Worm (Caenorhabditis elegans): ENCODE results near the gene vps-24.
A peak's percentile ranks its signal among the peaks of the same experiment; 100 is the strongest.

Gene vps-24

DNA sequence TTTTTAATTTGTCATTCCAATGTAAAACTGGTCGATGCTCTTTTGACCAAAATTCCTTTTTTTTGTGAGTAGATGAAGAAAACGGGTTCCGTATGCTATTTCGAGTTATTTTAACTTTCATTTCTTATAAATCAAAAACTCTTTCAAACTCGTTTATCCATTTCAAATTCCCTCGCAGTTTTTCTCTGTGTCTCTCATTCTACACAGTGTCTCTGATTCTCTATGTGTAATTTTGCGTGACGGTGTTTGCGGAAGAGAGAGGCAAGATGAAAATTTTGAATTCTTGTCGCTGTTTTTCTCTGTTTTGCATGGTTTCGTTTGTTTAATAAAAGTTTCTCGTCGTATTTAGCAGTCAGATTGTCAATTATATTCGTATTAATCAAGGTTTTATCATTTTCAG is 5.3 kb downstream of the vps-24 start, which contains the start of gene citk-2 (continued):
- TF ChIP-seq nhr-42 (GFP tag; IDR thresholded peaks at IDR 0.05) (peak; percentile 84), nhr-6 (tag; optimal IDR thresholded peaks at IDR 0.05) (peak; percentile 54), hif-1 (tag; optimal IDR thresholded peaks at IDR 0.05) (peak in 1 of 2 experiments; percentile 34), hlh-11 (tag; optimal IDR thresholded peaks at IDR 0.05) (peak; percentile 66)

DNA sequence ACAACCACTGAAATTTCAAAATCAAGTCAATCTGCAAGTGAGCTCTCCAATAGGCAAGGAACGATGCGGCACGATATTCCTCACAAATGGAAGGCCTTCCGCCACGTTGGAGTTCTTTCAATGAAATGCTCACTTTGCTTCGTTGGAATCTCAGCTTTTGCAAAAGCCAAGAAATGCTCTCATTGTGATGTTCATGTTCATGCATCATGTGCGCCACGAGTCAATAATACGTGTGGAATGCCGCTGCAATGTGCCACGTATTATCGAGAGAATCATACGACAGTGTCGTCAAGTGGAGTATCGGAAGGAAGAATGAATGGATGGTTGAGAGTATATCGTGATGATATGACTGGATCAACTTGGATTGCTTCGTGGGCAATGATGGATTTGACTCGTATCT is 8.1 kb downstream of the vps-24 start:
- no peak for TF ChIP-seq sdz-12 (GFP tag; optimal IDR thresholded peaks at IDR 0.05)
- TF ChIP-seq skn-1 (tag; optimal IDR thresholded peaks at IDR 0.05) = no peak

DNA sequence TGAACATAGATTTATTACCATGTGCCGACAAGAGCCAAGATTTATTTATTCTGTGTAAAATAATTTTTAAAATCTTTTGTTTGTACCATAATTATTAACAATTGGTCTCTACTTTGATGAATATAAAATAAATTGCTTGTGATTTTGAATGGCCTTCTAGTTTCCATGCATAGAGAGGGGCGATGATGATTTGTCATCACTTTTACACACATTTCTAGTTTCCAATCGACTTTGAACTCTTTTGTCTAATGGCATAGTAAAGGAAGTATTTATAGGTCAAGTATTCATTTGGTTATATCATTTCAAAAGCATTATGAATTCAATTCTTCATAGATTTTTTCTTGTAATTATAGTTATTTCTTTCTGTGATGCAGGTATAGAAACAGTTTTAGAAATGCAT is 9.9 kb downstream of the vps-24 start, which contains the start of gene F59A6.10:
TSS of gene F59A6.10 (plus strand) at position 301 of the 400 bp plus-strand sequence.
- TF ChIP-seq gei-8 (GFP tag; optimal IDR thresholded peaks at IDR 0.05) = no peak
- TF ChIP-seq tag-97 (GFP tag; IDR thresholded peaks at IDR 0.05) = no peak
- no peak for TF ChIP-seq lin-39 (tag; optimal IDR thresholded peaks at IDR 0.05)
- TF ChIP-seq lim-7 (GFP tag; IDR thresholded peaks at IDR 0.05) = no peak
- no peak for TF ChIP-seq nhr-10 (tag; optimal IDR thresholded peaks at IDR 0.05)
- TF ChIP-seq php-3 (GFP tag; IDR thresholded peaks at IDR 0.05) = no peak
- TF ChIP-seq snpc-4 (tag; optimal IDR thresholded peaks at IDR 0.05) = no peak
- TF ChIP-seq lin-15B (tag; optimal IDR thresholded peaks at IDR 0.05) = no peak
- TF ChIP-seq nhr-42 (GFP tag; IDR thresholded peaks at IDR 0.05) = no peak
- no peak for TF ChIP-seq set-16 (GFP tag; IDR thresholded peaks at IDR 0.05)
- TF ChIP-seq lin-13 (GFP tag; optimal IDR thresholded peaks at IDR 0.05) = no peak
- no peak for TF ChIP-seq dmd-6 (GFP tag; IDR thresholded peaks at IDR 0.05)
- TF ChIP-seq ZK546.5 (tag; optimal IDR thresholded peaks at IDR 0.05) = no peak
- no peak for TF ChIP-seq ceh-82 (tag; optimal IDR thresholded peaks at IDR 0.05)
- no peak for TF ChIP-seq mep-1 (tag; optimal IDR thresholded peaks at IDR 0.05)
- TF ChIP-seq ZK337.2 (GFP tag; IDR thresholded peaks at IDR 0.05) = no peak
- no peak for TF ChIP-seq F44E2.7 (GFP tag; IDR thresholded peaks at IDR 0.05)

DNA sequence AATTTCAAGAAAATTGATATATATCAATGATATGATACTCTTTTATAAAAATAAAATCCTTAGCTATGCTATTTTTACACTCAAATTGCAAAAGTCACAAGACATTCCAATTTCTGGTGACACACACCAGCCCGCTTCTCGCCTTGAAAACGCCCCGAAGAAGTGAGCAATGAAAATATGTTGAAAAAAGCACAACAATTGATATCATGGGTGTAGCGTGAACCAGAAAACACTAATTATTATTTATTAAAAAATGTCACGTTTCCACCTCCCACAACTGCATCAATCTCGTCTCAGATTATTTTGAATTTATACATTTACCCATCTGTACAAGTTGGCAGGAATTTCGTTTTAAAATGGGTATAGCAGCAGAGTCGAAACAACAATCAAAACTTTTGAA is 11.0 kb downstream of the vps-24 start, which contains the start of gene F59A6.4:
TSS of gene F59A6.4 (plus strand) at position 301 of the 400 bp plus-strand sequence.
- no peak for TF ChIP-seq unc-62 (GFP tag; optimal IDR thresholded peaks at IDR 0.05 in 1 of 2)
- TF ChIP-seq unc-62 (tag; optimal IDR thresholded peaks at IDR 0.05) = no peak
- TF ChIP-seq T26A8.4 (GFP tag; IDR thresholded peaks at IDR 0.05) = no peak
- TF ChIP-seq Y5F2A.4 (GFP tag; optimal IDR thresholded peaks at IDR 0.05) = no peak
- TF ChIP-seq D1046.2 (GFP tag; IDR thresholded peaks at IDR 0.05) = no peak
- no peak for TF ChIP-seq fkh-10 (GFP tag; optimal IDR thresholded peaks at IDR 0.05)
- no peak for TF ChIP-seq nhr-28 (tag; optimal IDR thresholded peaks at IDR 0.05)
- TF ChIP-seq egl-27 (tag; optimal IDR thresholded peaks at IDR 0.05) = no peak
- no peak for TF ChIP-seq php-3 (GFP tag; IDR thresholded peaks at IDR 0.05)
- no peak for TF ChIP-seq lin-38 (GFP tag; IDR thresholded peaks at IDR 0.05)
- no peak for TF ChIP-seq arid-1 (GFP tag; conservative IDR thresholded peaks at IDR 0.05)
- TF ChIP-seq zfp-2 (tag; optimal IDR thresholded peaks at IDR 0.05) = no peak
- no peak for TF ChIP-seq hif-1 (tag; optimal IDR thresholded peaks at IDR 0.05)
- TF ChIP-seq ztf-7 (tag; optimal IDR thresholded peaks at IDR 0.05) = no peak

DNA sequence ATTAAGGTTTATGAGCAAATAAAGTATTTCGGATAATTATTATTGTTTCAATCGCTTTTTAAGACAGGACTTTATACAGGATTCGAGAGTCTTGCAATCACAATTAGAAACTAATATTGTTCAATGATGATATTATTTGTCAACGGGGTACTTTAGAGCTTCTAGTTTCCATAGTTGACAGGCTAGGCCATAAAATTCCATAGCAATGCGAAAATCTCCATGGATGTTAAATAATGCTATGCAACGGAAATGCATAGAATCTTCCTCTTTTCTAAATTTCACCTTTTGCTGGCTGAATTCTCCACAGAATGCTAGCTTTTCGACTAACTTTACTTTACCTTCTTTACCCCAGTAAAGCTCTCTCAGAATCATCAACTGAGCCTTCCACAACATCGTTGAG is 14.2 kb downstream of the vps-24 start, which contains the start of gene F59A6.3:
TSS of gene F59A6.3 (plus strand) at position 301 of the 400 bp plus-strand sequence.
- no peak for TF ChIP-seq ZK337.2 (GFP tag; IDR thresholded peaks at IDR 0.05)
- TF ChIP-seq php-3 (GFP tag; IDR thresholded peaks at IDR 0.05) = no peak
- no peak for TF ChIP-seq dmd-6 (GFP tag; IDR thresholded peaks at IDR 0.05)
- TF ChIP-seq daf-19 (GFP tag; conservative IDR thresholded peaks at IDR 0.05) = no peak
- TF ChIP-seq spr-3 (GFP tag; optimal IDR thresholded peaks at IDR 0.05) = no peak
- TF ChIP-seq hlh-30 (tag; optimal IDR thresholded peaks at IDR 0.05; ENCODE audit: insufficient read depth) = no peak
- no peak for TF ChIP-seq nhr-102 (tag; optimal IDR thresholded peaks at IDR 0.05)
- no peak for TF ChIP-seq D1046.2 (GFP tag; IDR thresholded peaks at IDR 0.05)
- TF ChIP-seq ceh-32 (tag; optimal IDR thresholded peaks at IDR 0.05; ENCODE audit: poor library complexity) = no peak
- TF ChIP-seq zip-2 (tag; optimal IDR thresholded peaks at IDR 0.05) = no peak
- TF ChIP-seq F37D6.2 (tag; optimal IDR thresholded peaks at IDR 0.05) = no peak
- TF ChIP-seq T26A8.4 (GFP tag; IDR thresholded peaks at IDR 0.05) = no peak
- no peak for TF ChIP-seq dpl-1 (GFP tag; optimal IDR thresholded peaks at IDR 0.05)
- TF ChIP-seq ztf-11 (tag; optimal IDR thresholded peaks at IDR 0.05) = no peak
- TF ChIP-seq Y105C5A.15 (GFP tag; IDR thresholded peaks at IDR 0.05) = no peak
- no peak for TF ChIP-seq aly-2 (tag; optimal IDR thresholded peaks at IDR 0.05)
- TF ChIP-seq ceh-28 (tag; optimal IDR thresholded peaks at IDR 0.05) = no peak
- TF ChIP-seq madf-5 (GFP tag; IDR thresholded peaks at IDR 0.05) = no peak
